Fruit fly (Drosophila melanogaster): ENCODE data around the gene CG5418.

Gene CG5418

dm6 chr2L:12487311-12487710, 34.3 kb upstream of the CG5418 start:
- TF ChIP-seq CG10565 (GFP tag; optimal IDR thresholded peaks at IDR 0.05) (no peak), CHES-1-like (GFP tag; optimal IDR thresholded peaks at IDR 0.05) (no peak), Hand (GFP tag; optimal IDR thresholded peaks at IDR 0.05) (no peak), CG12659 (GFP tag; optimal IDR thresholded peaks at IDR 0.05) (no peak), Sin3A (optimal IDR thresholded peaks at IDR 0.05) (no peak), Ets97D (GFP tag; optimal IDR thresholded peaks at IDR 0.05) (no peak), Gsc (GFP tag; IDR thresholded peaks at IDR 0.05) (no peak), CG12391 (tag; optimal IDR thresholded peaks at IDR 0.05) (peak; percentile 0), CG12299 (tag; optimal IDR thresholded peaks at IDR 0.05) (no peak), CG17802 (tag; optimal IDR thresholded peaks at IDR 0.05) (no peak), CG1602 (GFP tag; optimal IDR thresholded peaks at IDR 0.05) (no peak), CG34224 (GFP tag; IDR thresholded peaks at IDR 0.05; ENCODE audit: partially characterized antibody) (no peak), Oli (tag; optimal IDR thresholded peaks at IDR 0.05) (no peak), jing (GFP tag; optimal IDR thresholded peaks at IDR 0.05) (no peak), CG4707 (GFP tag; optimal IDR thresholded peaks at IDR 0.05) (peak; percentile 75), vfl (GFP tag; optimal IDR thresholded peaks at IDR 0.05) (no peak), CG2712 (tag; optimal IDR thresholded peaks at IDR 0.05) (peak; percentile 43), pros (GFP tag; optimal IDR thresholded peaks at IDR 0.05) (no peak), Trl (optimal IDR thresholded peaks at IDR 0.05) (no peak), Trl (GFP tag; optimal IDR thresholded peaks at IDR 0.05) (no peak), gsb-n (tag; optimal IDR thresholded peaks at IDR 0.05) (peak; percentile 71), CG32767 (GFP tag; IDR thresholded peaks at IDR 0.05) (no peak), CG7928 (GFP tag; optimal IDR thresholded peaks at IDR 0.05) (no peak), hbn (GFP tag; IDR thresholded peaks at IDR 0.05; ENCODE audit: partially characterized antibody) (no peak), NC2β (GFP tag; optimal IDR thresholded peaks at IDR 0.05) (no peak), Dbx (GFP tag; IDR thresholded peaks at IDR 0.05) (no peak), grau (tag; optimal IDR thresholded peaks at IDR 0.05) (peak; percentile 2), Usf (GFP tag; optimal IDR thresholded peaks at IDR 0.05) (no peak), h (optimal IDR thresholded peaks at IDR 0.05) (no peak), Rx (GFP tag; IDR thresholded peaks at IDR 0.05) (no peak), Kr (GFP tag; optimal IDR thresholded peaks at IDR 0.05) (peak; percentile 9), gcm2 (GFP tag; optimal IDR thresholded peaks at IDR 0.05) (no peak), Ets65A (GFP tag) (no peak), CG10431 (GFP tag; optimal IDR thresholded peaks at IDR 0.05) (peak; percentile 78), salm (tag; optimal IDR thresholded peaks at IDR 0.05) (peak; percentile 44), B-H2 (GFP tag; optimal IDR thresholded peaks at IDR 0.05) (no peak), CG12071 (GFP tag; optimal IDR thresholded peaks at IDR 0.05) (peak; percentile 62), Oaz (GFP tag; IDR thresholded peaks at IDR 0.05) (no peak), ftz-f1 (GFP tag; optimal IDR thresholded peaks at IDR 0.05) (no peak), CG11560 (tag; IDR thresholded peaks at IDR 0.05) (no peak), CG9932 (GFP tag; IDR thresholded peaks at IDR 0.05) (no peak), Med (GFP tag) (peak; percentile 42), ranshi (GFP tag; IDR thresholded peaks at IDR 0.05) (no peak), CG32532 (GFP tag; IDR thresholded peaks at IDR 0.05) (no peak), Mes4 (GFP tag; optimal IDR thresholded peaks at IDR 0.05) (no peak), cg (GFP tag; optimal IDR thresholded peaks at IDR 0.05) (no peak), ken (GFP tag; IDR thresholded peaks at IDR 0.05) (no peak), CG15269 (tag; optimal IDR thresholded peaks at IDR 0.05) (peak; percentile 17), tx (GFP tag; optimal IDR thresholded peaks at IDR 0.05) (no peak), fd64A (GFP tag; optimal IDR thresholded peaks at IDR 0.05) (peak; percentile 79), sob (GFP tag; IDR thresholded peaks at IDR 0.05) (0 out of 2 replicates have a peak, but pooled peaks have one; percentile 21), usp (GFP tag; optimal IDR thresholded peaks at IDR 0.05) (no peak), Hmx (GFP tag; optimal IDR thresholded peaks at IDR 0.05) (no peak), cato (GFP tag; optimal IDR thresholded peaks at IDR 0.05; ENCODE audit: borderline replicate concordance) (no peak)
